Worm (Caenorhabditis elegans) whole organism, young adult: ENCODE data around the gene C26B2.8.

ENCODE experiments used
- F57A8.1 ChIP-seq: fragments of 200-800 bp; sonication (Bioruptor generic); optimal IDR thresholded peaks from 2 replicates; lab custom pipeline; 2018; ENCODE audit warnings: mild to moderate bottlenecking, missing genetic modification characterization, moderate library complexity, missing compliant biosample characterization
- aptf-3 ChIP-seq: fragments of 200-800 bp; sonication (Bioruptor generic); IDR thresholded peaks from 2 replicates; pipeline ENCODE4 v1.3.6; 2022; ENCODE audit warnings: missing genetic modification characterization, missing compliant biosample characterization
- attf-5 ChIP-seq: fragments of 200-800 bp; sonication (Bioruptor generic); optimal IDR thresholded peaks from 2 replicates; lab custom pipeline; 2018; ENCODE audit warnings: mild to moderate bottlenecking, missing genetic modification characterization, missing compliant biosample characterization
- ceh-40 ChIP-seq: fragments of 200-800 bp; sonication (Bioruptor generic); IDR thresholded peaks from 2 replicates; pipeline ENCODE4 v1.3.6; 2022; ENCODE audit warnings: missing genetic modification characterization, missing compliant biosample characterization
- ceh-79 ChIP-seq: sonication (generic microtip); optimal IDR thresholded peaks from 2 replicates; lab custom pipeline; 2017; ENCODE audit warnings: mild to moderate bottlenecking, missing genetic modification characterization, missing compliant biosample characterization
- dox-1 ChIP-seq: fragments of 200-800 bp; sonication (Bioruptor generic); IDR thresholded peaks from 2 replicates; pipeline ENCODE4 v1.3.6; 2022; ENCODE audit warnings: missing genetic modification reagents, missing genetic modification characterization, missing compliant biosample characterization
- hlh-12 ChIP-seq: sonication (generic microtip); optimal IDR thresholded peaks from 2 replicates; lab custom pipeline; 2016; ENCODE audit warnings: missing genetic modification characterization, missing compliant biosample characterization
- pbrm-1 ChIP-seq: fragments of 200-800 bp; sonication (Bioruptor generic); IDR thresholded peaks from 2 replicates; pipeline ENCODE4 v1.3.6; 2022; ENCODE audit warnings: missing genetic modification reagents, missing genetic modification characterization, missing compliant biosample characterization
- rec-8 ChIP-seq, 2 experiments: sonication (generic microtip); optimal IDR thresholded peaks; 2 replicates each; lab custom pipeline; 2016; ENCODE audit warnings: mild to moderate bottlenecking in 2 of 2, missing genetic modification characterization in 2 of 2, missing genetic modification reagents in 2 of 2, missing genotype in 2 of 2, missing biosample characterization in 1 of 2, missing compliant biosample characterization in 1 of 2, moderate library complexity in 1 of 2
- tlf-1 ChIP-seq: fragments of 200-800 bp; sonication (Bioruptor generic); optimal IDR thresholded peaks from 2 replicates; lab custom pipeline; 2018; ENCODE audit warnings: mild to moderate bottlenecking, missing genetic modification characterization, missing compliant biosample characterization

DNA sequence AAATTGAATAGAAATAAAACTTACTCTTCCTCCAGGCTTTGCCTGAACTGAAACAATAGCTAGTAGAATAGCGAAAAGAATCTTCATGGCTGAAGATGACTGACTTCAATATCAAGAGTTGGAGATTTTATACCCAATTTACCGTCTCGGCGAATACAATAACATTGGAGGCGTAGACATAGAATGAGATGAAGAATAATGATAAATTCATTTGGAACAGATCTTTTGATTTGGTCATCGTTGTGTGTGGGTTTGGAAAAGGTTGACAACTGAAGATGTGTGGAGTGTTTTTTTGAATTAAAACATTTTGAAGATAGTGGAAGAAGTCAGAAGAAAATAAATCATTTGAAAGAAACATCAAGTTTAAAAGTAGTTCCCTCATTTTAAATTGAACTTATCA lies 37.7 kb upstream of the C26B2.8 start, which contains the start of gene F57H12.6:
- TF ChIP-seq aptf-3 (GFP tag; lab: Robert Waterston, UW) (no peak), ceh-40 (no peak), F57A8.1 (GFP tag; lab: Kevin White, UChicago) (no peak), tlf-1 (no peak), rec-8 (tag; optimal IDR thresholded peaks at IDR 0.05; lab: Kevin White, UChicago) (no peak), ceh-79 (no peak), dox-1 (GFP tag; lab: Robert Waterston, UW) (no peak), hlh-12 (no peak), attf-5 (GFP tag; lab: Kevin White, UChicago) (no peak), pbrm-1 (GFP tag; lab: Robert Waterston, UW) (no peak)
